Worm (Caenorhabditis elegans) whole organism, L4 larva: ENCODE results near the gene tab-1.

Experiments used
- F10B5.3 ChIP-seq: sonication (generic microtip); optimal IDR thresholded peaks from 2 replicates; lab custom pipeline; 2016; ENCODE audit warnings: mild to moderate bottlenecking, missing genetic modification characterization, missing compliant biosample characterization
- aly-2 ChIP-seq: sonication (generic microtip); optimal IDR thresholded peaks from 2 replicates; lab custom pipeline; 2018; ENCODE audit warnings: missing biosample characterization, missing genetic modification characterization
- ces-1 ChIP-seq: fragments of 150-350 bp; sonication (generic microtip); optimal IDR thresholded peaks from 4 replicates; lab custom pipeline; 2014; ENCODE audit warnings: missing biosample characterization, missing genetic modification reagents, missing genetic modification characterization
- lin-29 ChIP-seq: fragments of 200-800 bp; sonication (Bioruptor generic); IDR thresholded peaks from 2 replicates; pipeline ENCODE4 v1.3.6; 2022; ENCODE audit warnings: missing genetic modification reagents, missing genetic modification characterization, missing compliant biosample characterization
- nhr-76 ChIP-seq: fragments of 150-350 bp; optimal IDR thresholded peaks from 2 replicates; lab custom pipeline; 2014; ENCODE audit warnings: missing biosample characterization, missing genetic modification characterization
- php-3 ChIP-seq: fragments of 200-800 bp; sonication (Bioruptor generic); IDR thresholded peaks from 2 replicates; pipeline ENCODE4 v1.3.6; 2022; ENCODE audit warnings: missing genetic modification reagents, missing genetic modification characterization, missing compliant biosample characterization

- TF ChIP-seq F10B5.3 (tag; lab: Kevin White, UChicago) = no peak
- TF ChIP-seq nhr-76 (tag; lab: Kevin White, UChicago) = no peak
- TF ChIP-seq ces-1 = no peak
- TF ChIP-seq aly-2 (tag; lab: Kevin White, UChicago) = no peak
- 0 out of 2 replicates have a peak, but pooled peaks have one; percentile 47 for TF ChIP-seq php-3 (GFP tag; lab: Robert Waterston, UW)
- no peak for TF ChIP-seq lin-29 (GFP tag; lab: Robert Waterston, UW)
Observed at ce11 chrII:6836762-6837566, 33.8 kb downstream of the tab-1 start.
